Worm (Caenorhabditis elegans): ENCODE data around the gene K10G6.9.

DNA sequence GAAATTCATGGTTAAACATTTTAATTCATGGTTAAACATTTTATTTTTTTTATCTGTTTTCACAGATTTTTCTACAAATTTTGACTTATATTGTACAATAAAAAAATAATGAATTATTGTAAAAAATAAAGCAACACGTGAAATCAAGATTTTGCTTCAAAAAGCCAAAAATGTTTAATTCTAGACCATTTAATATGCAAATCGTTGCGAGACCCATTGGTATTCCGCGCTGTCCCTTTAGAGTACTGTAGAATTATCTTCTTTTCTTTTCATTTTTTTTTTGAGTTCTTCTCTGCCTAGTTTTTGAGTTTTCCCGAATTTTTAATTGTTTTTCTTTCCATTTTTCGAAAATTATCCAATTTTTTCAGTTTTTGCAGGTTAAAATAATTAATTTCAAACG lies 38.0 kb upstream of the K10G6.9 start, which contains the start of gene Y14H12B.1:
- TF ChIP-seq unc-62 (GFP tag; optimal IDR thresholded peaks at IDR 0.05) (no peak), lsy-2 (tag; optimal IDR thresholded peaks at IDR 0.05) (no peak), flh-1 (GFP tag; optimal IDR thresholded peaks at IDR 0.05) (no peak), pha-4 (tag; optimal IDR thresholded peaks at IDR 0.05) (no peak), nhr-237 (tag; optimal IDR thresholded peaks at IDR 0.05) (no peak), nhr-76 (tag; optimal IDR thresholded peaks at IDR 0.05) (no peak), lin-13 (tag; optimal IDR thresholded peaks at IDR 0.05) (no peak), sem-2 (GFP tag; optimal IDR thresholded peaks at IDR 0.05) (no peak), snpc-4 (tag; optimal IDR thresholded peaks at IDR 0.05) (no peak), cnd-1 (tag; optimal IDR thresholded peaks at IDR 0.05) (no peak), sptf-1 (tag; optimal IDR thresholded peaks at IDR 0.05) (no peak)
